Fruit fly (Drosophila melanogaster): ENCODE results near the gene Npc2d.

Npc2d gene

DNA sequence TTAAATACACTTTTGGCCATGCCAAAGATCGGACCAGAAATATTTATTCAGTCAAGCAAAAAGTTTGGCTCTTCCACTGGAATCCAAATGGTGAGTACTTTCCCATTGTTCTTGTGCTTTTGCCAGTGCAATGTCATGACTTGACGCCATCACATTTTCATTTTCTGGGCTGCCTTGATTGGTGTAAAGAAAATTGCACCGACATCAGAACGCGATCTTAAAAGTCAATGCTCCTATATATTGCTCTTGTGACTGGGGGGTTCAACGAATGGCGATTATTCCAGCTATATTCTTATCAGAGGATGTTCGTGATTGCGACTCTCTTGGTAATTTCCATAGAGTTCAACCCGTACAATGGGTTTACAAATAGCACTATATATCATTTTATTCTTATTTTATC is 15.4 kb downstream of the Npc2d start:
- TF ChIP-seq CTCF (optimal IDR thresholded peaks at IDR 0.05) (no peak), CG8478 (optimal IDR thresholded peaks at IDR 0.05) (no peak)

DNA sequence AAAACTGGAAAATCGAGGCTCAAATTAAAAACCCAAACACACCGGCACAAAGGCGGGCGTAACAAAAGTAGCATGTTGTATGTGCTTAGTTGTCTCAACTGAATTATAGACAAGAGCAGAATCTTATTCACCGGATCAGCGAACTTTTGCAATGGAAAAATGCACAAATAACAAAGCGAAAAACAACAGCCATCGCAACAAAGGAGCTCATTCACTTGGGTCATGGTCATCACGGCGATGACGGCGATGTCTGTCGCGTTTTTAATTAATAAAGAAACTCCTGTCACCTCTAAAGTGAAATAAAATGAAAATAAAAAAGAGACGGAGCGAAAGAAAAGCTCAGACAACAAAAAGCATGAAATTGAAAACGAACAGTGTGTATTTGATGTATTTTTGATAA is 16.7 kb downstream of the Npc2d start:
- TF ChIP-seq CTCF (optimal IDR thresholded peaks at IDR 0.05) (no peak), CG8478 (optimal IDR thresholded peaks at IDR 0.05) (no peak)

DNA sequence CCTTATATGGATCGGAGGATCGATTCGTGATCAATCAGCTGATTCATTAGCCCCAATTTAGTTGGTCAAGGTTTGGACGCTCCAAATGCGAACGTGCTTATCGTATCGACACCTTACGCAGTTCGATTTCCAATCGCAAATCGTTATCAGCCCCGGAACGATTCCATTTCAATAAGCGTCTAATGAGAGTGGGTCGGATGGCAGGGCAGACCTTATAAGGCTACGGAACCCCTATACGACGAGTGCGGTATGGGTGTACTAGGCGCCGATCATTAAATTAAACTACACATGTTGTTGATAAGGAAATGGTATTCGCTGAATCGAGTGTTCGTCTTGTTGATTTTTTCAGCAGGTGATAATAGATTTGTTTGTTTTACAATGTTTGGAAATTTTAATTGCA is 20.1 kb downstream of the Npc2d start:
- no peak for TF ChIP-seq CTCF (optimal IDR thresholded peaks at IDR 0.05)
- TF ChIP-seq CG8478 (optimal IDR thresholded peaks at IDR 0.05) = no peak

DNA sequence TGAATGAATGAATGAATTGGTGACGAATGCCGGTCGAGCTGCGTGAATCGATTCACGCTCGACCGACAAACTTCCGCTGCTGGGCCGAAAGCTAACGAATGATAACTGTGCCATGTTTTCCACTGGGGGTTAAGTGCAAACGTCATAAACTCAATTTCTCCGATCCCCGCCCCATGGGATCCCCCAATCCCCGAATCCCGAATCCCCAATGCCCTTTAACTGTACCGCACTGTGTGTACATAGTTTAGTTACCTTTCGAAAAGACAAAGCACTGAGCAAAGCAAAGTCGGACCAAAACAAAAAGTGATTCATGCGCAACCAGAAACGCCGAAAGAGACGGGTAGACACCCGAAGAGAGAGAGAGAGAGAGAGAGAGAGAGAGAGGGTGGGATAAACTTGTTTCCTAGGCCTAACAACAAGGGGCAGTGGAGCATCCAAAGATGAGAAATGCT is 20.9 kb downstream of the Npc2d start:
- TF ChIP-seq CTCF (optimal IDR thresholded peaks at IDR 0.05) (no peak), CG8478 (optimal IDR thresholded peaks at IDR 0.05) (no peak)

DNA sequence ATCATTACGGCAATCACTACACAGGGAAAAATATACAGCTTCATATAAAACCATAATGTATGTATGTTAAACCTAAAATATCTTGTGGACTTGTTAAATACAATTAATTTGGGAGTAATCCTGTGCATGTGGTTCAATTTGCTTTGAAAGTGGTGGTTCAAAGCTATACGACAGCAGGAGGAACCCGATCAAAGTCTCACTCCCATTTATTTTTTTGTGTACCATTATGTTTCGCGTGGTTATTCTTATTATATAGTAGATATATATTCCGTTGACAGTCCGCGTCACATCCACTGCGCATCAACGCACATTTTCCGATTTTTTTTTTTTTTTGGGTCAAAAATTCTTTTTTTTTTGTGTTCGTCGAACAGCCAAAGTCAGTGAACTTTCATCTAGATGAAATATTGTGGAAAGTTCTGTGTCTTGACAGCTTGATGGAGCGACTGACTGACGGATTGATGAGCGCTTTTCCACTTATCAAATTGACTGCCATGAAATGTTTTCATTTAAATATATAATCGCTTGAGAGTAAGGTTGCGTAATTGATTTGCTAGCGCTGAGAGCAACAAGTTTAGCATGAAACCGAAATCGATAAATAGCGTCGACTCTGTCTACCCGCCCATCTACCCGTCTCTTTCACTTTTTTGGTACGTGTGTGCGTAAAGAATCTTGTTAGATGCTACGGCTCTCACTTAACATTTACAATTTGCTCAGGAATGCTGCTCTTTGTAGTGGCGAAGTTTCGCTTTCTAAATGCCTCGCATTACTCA is 22.7 kb downstream of the Npc2d start:
- TF ChIP-seq CTCF (optimal IDR thresholded peaks at IDR 0.05) = no peak

DNA sequence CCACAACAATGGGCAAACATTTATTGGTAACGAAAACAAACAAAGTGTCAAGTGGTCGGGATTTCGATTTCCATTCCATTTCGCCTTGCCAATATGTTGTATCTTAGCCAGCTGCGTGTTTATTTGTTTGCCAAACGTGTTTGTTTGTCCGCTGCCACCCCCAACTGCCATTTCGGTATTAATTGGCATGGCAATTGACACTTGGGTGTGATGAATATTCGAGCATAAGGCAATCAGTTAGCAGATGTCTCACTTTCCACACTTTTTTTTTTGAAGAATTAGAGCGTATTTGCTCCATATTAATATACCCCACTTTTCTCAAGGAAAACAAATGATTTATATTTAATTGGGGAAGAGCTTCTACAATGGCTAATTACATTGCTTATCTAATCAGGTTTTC is 24.4 kb downstream of the Npc2d start:
- TF ChIP-seq CTCF (optimal IDR thresholded peaks at IDR 0.05) (no peak), CG8478 (optimal IDR thresholded peaks at IDR 0.05) (no peak)

DNA sequence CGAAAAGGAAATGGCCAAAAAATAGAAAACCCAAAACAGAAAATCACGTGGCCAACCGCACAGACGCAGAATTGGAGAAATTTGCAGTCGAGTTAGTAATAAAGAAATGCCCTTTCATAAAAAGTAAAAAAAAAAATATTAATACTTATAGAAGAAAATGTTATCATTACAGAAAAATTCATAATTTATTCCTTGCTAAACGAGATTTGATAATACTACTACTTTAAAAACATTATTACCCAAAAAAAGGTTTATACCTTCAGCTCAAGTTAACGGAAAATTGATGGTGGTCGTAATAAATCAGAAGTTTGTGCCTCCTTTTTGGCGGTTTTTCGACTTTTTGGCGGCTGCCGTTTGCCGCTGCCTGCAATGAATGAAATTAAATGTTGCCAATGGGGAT is 27.5 kb downstream of the Npc2d start:
- TF ChIP-seq CTCF (optimal IDR thresholded peaks at IDR 0.05) = no peak
- TF ChIP-seq CG8478 (optimal IDR thresholded peaks at IDR 0.05) = no peak

DNA sequence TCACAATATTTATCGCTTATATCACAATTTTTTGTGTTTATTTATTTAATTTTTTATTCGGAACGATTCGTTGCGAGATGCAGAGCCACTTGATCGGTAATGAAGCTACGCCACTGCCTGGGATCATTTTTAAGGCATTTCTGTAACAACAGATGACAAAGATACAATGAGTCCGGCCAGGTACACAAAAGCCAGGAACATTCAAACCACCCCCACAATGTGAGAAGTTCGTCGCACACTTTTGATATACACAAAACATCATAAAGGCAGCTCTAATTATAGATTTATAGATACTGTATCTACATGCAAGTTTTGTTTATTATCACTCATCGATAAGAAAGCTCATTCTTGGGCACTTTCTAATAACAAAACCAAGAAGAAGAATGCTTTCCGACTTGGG is 30.8 kb downstream of the Npc2d start, which contains the start of gene CG31407:
Gene CG31407, minus strand, starts transcription at position 101 of the 400 bp plus-strand sequence.
- TF ChIP-seq CTCF (optimal IDR thresholded peaks at IDR 0.05) = no peak
- no peak for TF ChIP-seq CG8478 (optimal IDR thresholded peaks at IDR 0.05)

DNA sequence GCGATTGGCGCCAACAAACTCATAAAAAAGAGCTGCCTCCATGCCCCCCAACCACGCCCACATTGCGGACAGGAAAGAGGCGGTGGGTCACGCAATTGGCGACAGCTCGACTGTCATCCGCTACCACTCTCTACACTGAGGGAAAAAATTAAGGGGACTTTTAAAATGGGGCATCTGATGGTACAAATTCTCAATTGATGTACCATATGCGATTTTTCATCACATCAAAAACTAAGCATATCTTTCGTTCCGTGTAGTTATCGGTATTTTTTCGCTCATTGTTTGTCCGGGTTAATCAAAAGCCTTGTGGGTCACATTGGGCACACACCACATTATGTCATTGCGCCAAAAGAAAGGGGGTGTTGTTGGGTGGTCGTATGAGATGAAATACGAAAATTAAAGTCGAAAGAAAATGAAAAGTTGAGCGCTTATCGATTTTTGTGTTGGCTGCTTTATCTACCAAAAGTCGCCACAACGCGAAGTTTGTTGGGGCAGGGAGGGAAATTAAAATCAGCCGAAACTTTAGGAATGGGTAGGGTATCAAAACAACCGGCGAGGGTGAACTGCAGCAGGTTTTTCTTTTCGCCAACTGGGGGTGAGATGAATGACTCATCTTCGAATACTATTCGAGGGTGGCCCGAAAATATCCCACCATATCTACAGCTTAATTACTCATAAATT is 31.7 kb downstream of the Npc2d start:
- TF ChIP-seq CTCF (optimal IDR thresholded peaks at IDR 0.05) (no peak), CG8478 (optimal IDR thresholded peaks at IDR 0.05) (no peak)
